Fruit fly (Drosophila melanogaster): ENCODE measurements around the gene Mrm2.

DNA sequence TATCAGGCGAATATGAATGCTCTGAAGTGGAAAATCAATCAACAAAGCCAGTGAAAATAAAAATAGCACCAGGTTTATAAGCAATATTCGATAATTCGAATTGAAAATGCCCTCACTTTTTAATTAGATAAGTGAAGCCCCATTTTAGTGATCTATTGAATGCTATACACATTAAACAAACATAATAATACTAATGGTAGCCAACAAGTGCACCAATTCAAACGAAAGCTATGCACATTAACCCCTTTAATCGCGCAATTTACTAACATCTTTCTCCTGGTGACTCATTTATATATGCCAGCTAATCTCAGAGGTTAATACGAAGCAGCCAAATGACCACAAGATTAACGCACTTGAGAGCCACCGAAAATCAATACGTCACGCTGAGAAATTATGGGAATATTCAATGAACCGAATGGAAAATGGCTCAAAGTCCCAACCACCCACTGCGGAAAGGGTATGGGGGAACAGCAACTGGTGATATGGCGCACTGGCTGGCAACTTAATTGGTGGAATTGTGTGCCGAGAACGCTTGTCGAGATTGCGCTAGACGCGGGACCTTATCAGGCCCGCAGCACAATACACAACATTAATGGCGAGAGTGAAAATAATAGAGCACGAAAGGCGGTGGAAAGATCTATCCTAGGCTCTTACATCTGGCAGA lies 1.9 kb upstream of the Mrm2 start:
- TF ChIP-seq Dif (GFP tag; optimal IDR thresholded peaks at IDR 0.05; ENCODE audit: partially characterized antibody) (no peak), foxo (GFP tag; optimal IDR thresholded peaks at IDR 0.05) (peak in 1 of 2 experiments; percentile 27), fru (GFP tag; optimal IDR thresholded peaks at IDR 0.05) (peak; percentile 32), psq (GFP tag; optimal IDR thresholded peaks at IDR 0.05) (peak; percentile 40), Rel (GFP tag; optimal IDR thresholded peaks at IDR 0.05) (no peak), Rel (tag; optimal IDR thresholded peaks at IDR 0.05) (peak; percentile 49), dmrt93B (GFP tag; optimal IDR thresholded peaks at IDR 0.05) (no peak), h (GFP tag; optimal IDR thresholded peaks at IDR 0.05) (peak; percentile 57), woc (GFP tag; optimal IDR thresholded peaks at IDR 0.05) (no peak), Mio (GFP tag; optimal IDR thresholded peaks at IDR 0.05) (no peak), sv (GFP tag; optimal IDR thresholded peaks at IDR 0.05) (no peak)
